Worm (Caenorhabditis elegans): ENCODE results near the gene ZC412.10.

The ZC412.10 gene

ce11 chrV:14850530-14850929 is 26.1 kb downstream of the ZC412.10 start:
- TF ChIP-seq nhr-25 (tag; optimal IDR thresholded peaks at IDR 0.05; ENCODE audit: borderline replicate concordance, insufficient read depth) (no peak), unc-62 (GFP tag; optimal IDR thresholded peaks at IDR 0.05 in 1 of 2) (peak in 1 of 2 experiments; percentile 96), unc-62 (tag; optimal IDR thresholded peaks at IDR 0.05) (no peak), nhr-102 (tag; optimal IDR thresholded peaks at IDR 0.05) (peak; percentile 21), dmd-6 (GFP tag; IDR thresholded peaks at IDR 0.05) (peak; percentile 87), hlh-11 (tag; optimal IDR thresholded peaks at IDR 0.05) (peak; percentile 90), dmd-9 (GFP tag; IDR thresholded peaks at IDR 0.05) (no peak), unc-39 (tag; optimal IDR thresholded peaks at IDR 0.05) (no peak), lin-38 (GFP tag; IDR thresholded peaks at IDR 0.05) (0 out of 2 replicates have a peak, but pooled peaks have one; percentile 12), ZK337.2 (GFP tag; IDR thresholded peaks at IDR 0.05) (no peak), dve-1 (tag; optimal IDR thresholded peaks at IDR 0.05; ENCODE audit: insufficient read depth) (peak; percentile 88), lin-1 (GFP tag; IDR thresholded peaks at IDR 0.05) (peak; percentile 77), egl-27 (tag; optimal IDR thresholded peaks at IDR 0.05) (no peak), mdt-29 (GFP tag; IDR thresholded peaks at IDR 0.05) (peak; percentile 94), hlh-30 (tag; optimal IDR thresholded peaks at IDR 0.05; ENCODE audit: insufficient read depth) (peak; percentile 91), zip-2 (tag; optimal IDR thresholded peaks at IDR 0.05) (no peak), hif-1 (tag; optimal IDR thresholded peaks at IDR 0.05) (peak in 1 of 2 experiments; percentile 54), php-3 (GFP tag; IDR thresholded peaks at IDR 0.05) (peak; percentile 51; the same call in 1 of the 2 replicates), nhr-77 (tag; optimal IDR thresholded peaks at IDR 0.05) (peak; percentile 59), mdl-1 (tag; optimal IDR thresholded peaks at IDR 0.05) (peak in 1 of 2 experiments; percentile 84), mes-2 (tag; optimal IDR thresholded peaks at IDR 0.05; ENCODE audit: poor library complexity, severe bottlenecking) (peak; percentile 56), lin-39 (tag; optimal IDR thresholded peaks at IDR 0.05) (no peak), aha-1 (tag) (peak; percentile 48), daf-16 (GFP tag; optimal IDR thresholded peaks at IDR 0.05) (peak in 1 of 2 experiments; percentile 34), daf-16 (tag; optimal IDR thresholded peaks at IDR 0.05) (peak; percentile 52), attf-4 (tag; optimal IDR thresholded peaks at IDR 0.05) (no peak), ceh-28 (tag; optimal IDR thresholded peaks at IDR 0.05) (no peak), ctbp-1 (GFP tag; IDR thresholded peaks at IDR 0.05) (0 out of 2 replicates have a peak, but pooled peaks have one; percentile 39), nhr-28 (tag; optimal IDR thresholded peaks at IDR 0.05) (peak; percentile 61), lsy-2 (tag; optimal IDR thresholded peaks at IDR 0.05) (peak in 1 of 2 experiments; percentile 5), spr-1 (tag; optimal IDR thresholded peaks at IDR 0.05) (no peak), mep-1 (tag; optimal IDR thresholded peaks at IDR 0.05) (peak; percentile 2), pqm-1 (tag; optimal IDR thresholded peaks at IDR 0.05) (peak; percentile 31), mxl-3 (GFP tag; optimal IDR thresholded peaks at IDR 0.05) (peak; percentile 81), nhr-11 (tag; optimal IDR thresholded peaks at IDR 0.05) (peak; percentile 49), nhr-48 (tag; optimal IDR thresholded peaks at IDR 0.05) (peak; percentile 44)

ce11 chrV:14849628-14850027 is 27.0 kb downstream of the ZC412.10 start:
- no peak for TF ChIP-seq attf-4 (tag; optimal IDR thresholded peaks at IDR 0.05)
- TF ChIP-seq zfp-3 (GFP tag; conservative IDR thresholded peaks at IDR 0.05) = peak; percentile 55; the same call in 1 of the 2 replicates
- no peak for TF ChIP-seq snpc-4 (tag; optimal IDR thresholded peaks at IDR 0.05)
- TF ChIP-seq ztf-7 (tag; optimal IDR thresholded peaks at IDR 0.05) = no peak
- peak; percentile 97 for TF ChIP-seq hlh-11 (tag; optimal IDR thresholded peaks at IDR 0.05)
- no peak for TF ChIP-seq arid-1 (GFP tag; conservative IDR thresholded peaks at IDR 0.05)
- TF ChIP-seq daf-8 (GFP tag; IDR thresholded peaks at IDR 0.05) = no peak
- no peak for TF ChIP-seq nhr-10 (tag; optimal IDR thresholded peaks at IDR 0.05)
- TF ChIP-seq zag-1 (tag; optimal IDR thresholded peaks at IDR 0.05) = no peak
- peak; percentile 87 for TF ChIP-seq cey-2 (tag; optimal IDR thresholded peaks at IDR 0.05; ENCODE audit: borderline replicate concordance, insufficient read depth)
- no peak for TF ChIP-seq ceh-44 (GFP tag; IDR thresholded peaks at IDR 0.05)
- TF ChIP-seq egl-27 (tag; optimal IDR thresholded peaks at IDR 0.05) = no peak
- peak; percentile 4 for TF ChIP-seq sdz-12 (GFP tag; optimal IDR thresholded peaks at IDR 0.05)
- TF ChIP-seq unc-39 (tag; optimal IDR thresholded peaks at IDR 0.05) = no peak
- TF ChIP-seq ceh-32 (tag; optimal IDR thresholded peaks at IDR 0.05; ENCODE audit: poor library complexity) = no peak
- TF ChIP-seq egl-43 (GFP tag; IDR thresholded peaks at IDR 0.05) = 0 out of 2 replicates have a peak, but pooled peaks have one; percentile 33
- peak; percentile 46 for TF ChIP-seq jun-1 (tag; optimal IDR thresholded peaks at IDR 0.05)
- no peak for TF ChIP-seq snpc-1.2 (GFP tag; IDR thresholded peaks at IDR 0.05)
- TF ChIP-seq nhr-11 (tag; optimal IDR thresholded peaks at IDR 0.05) = peak; percentile 65
- TF ChIP-seq saeg-2 (GFP tag; IDR thresholded peaks at IDR 0.05) = peak; percentile 57; the same call in 1 of the 2 replicates
- no peak for TF ChIP-seq nhr-25 (tag; optimal IDR thresholded peaks at IDR 0.05; ENCODE audit: borderline replicate concordance, insufficient read depth)
